Worm (Caenorhabditis elegans) whole organism, young adult: Measurements from ENCODE around the gene gpd-4.
A peak's percentile ranks its signal among the peaks of the same experiment; 100 is the strongest.

Experiments used
- B0035.1 ChIP-seq: sonication (generic microtip); optimal IDR thresholded peaks from 2 replicates; lab custom pipeline; 2016; ENCODE audit warnings: missing genetic modification characterization, mild to moderate bottlenecking, missing compliant biosample characterization, missing genotype, missing genetic modification reagents
- C06A6.2 ChIP-seq: fragments of 200-800 bp; sonication (Bioruptor generic); conservative IDR thresholded peaks from 2 replicates; pipeline ENCODE4 v1.3.6; 2022; ENCODE audit warnings: missing genetic modification characterization, missing compliant biosample characterization
- F10E7.11 ChIP-seq: sonication (generic microtip); optimal IDR thresholded peaks from 2 replicates; lab custom pipeline; 2017; ENCODE audit warnings: mild to moderate bottlenecking, missing genetic modification characterization, moderate library complexity, missing compliant biosample characterization
- F37B4.10 ChIP-seq: fragments of 200-800 bp; sonication (Bioruptor generic); IDR thresholded peaks from 2 replicates; pipeline ENCODE4 v1.3.6; 2022; ENCODE audit warnings: missing genetic modification characterization, missing compliant biosample characterization
- F57C9.4 ChIP-seq: sonication (generic microtip); optimal IDR thresholded peaks from 2 replicates; lab custom pipeline; 2017; ENCODE audit warnings: mild to moderate bottlenecking, missing genetic modification characterization, missing compliant biosample characterization
- K11D2.4 ChIP-seq: fragments of 200-800 bp; sonication (Bioruptor generic); IDR thresholded peaks from 2 replicates; pipeline ENCODE4 v1.3.6; 2022; ENCODE audit warnings: missing genetic modification reagents, missing genetic modification characterization, missing compliant biosample characterization
- K12H6.12 ChIP-seq: fragments of 200-800 bp; sonication (Bioruptor generic); optimal IDR thresholded peaks from 2 replicates; lab custom pipeline; 2018; ENCODE audit warnings: mild to moderate bottlenecking, missing genetic modification characterization, missing compliant biosample characterization
- T26A5.8 ChIP-seq: sonication (generic microtip); optimal IDR thresholded peaks from 2 replicates; lab custom pipeline; 2016; ENCODE audit warnings: missing genetic modification characterization, missing compliant biosample characterization
- attf-3 ChIP-seq: fragments of 200-800 bp; sonication (Bioruptor generic); conservative IDR thresholded peaks from 2 replicates; pipeline ENCODE4 v1.3.6; 2022; ENCODE audit warnings: missing genetic modification reagents, missing genetic modification characterization, missing compliant biosample characterization
- bed-1 ChIP-seq: fragments of 200-800 bp; sonication (Bioruptor generic); IDR thresholded peaks from 2 replicates; pipeline ENCODE4 v1.3.6; 2022; ENCODE audit warnings: missing genetic modification reagents, missing genetic modification characterization, missing compliant biosample characterization
- ccch-3 ChIP-seq: fragments of 200-800 bp; sonication (Bioruptor generic); optimal IDR thresholded peaks from 2 replicates; lab custom pipeline; 2018; ENCODE audit warnings: mild to moderate bottlenecking, missing genetic modification characterization, missing compliant biosample characterization
- ceh-100 ChIP-seq: fragments of 200-800 bp; sonication (Bioruptor generic); IDR thresholded peaks from 2 replicates; pipeline ENCODE4 v1.3.6; 2022; ENCODE audit warnings: missing genetic modification reagents, missing genetic modification characterization, missing compliant biosample characterization
- ceh-40 ChIP-seq: fragments of 200-800 bp; sonication (Bioruptor generic); IDR thresholded peaks from 2 replicates; pipeline ENCODE4 v1.3.6; 2022; ENCODE audit warnings: missing genetic modification characterization, missing compliant biosample characterization
- chd-7 ChIP-seq: sonication (generic microtip); optimal IDR thresholded peaks from 2 replicates; lab custom pipeline; 2016; ENCODE audit warnings: mild to moderate bottlenecking, missing genetic modification characterization, moderate library complexity, missing compliant biosample characterization
- dpff-1 ChIP-seq: sonication (generic microtip); optimal IDR thresholded peaks from 2 replicates; lab custom pipeline; 2017; ENCODE audit warnings: mild to moderate bottlenecking, missing genetic modification characterization, missing compliant biosample characterization
- ets-4 ChIP-seq: fragments of 200-800 bp; sonication (Bioruptor generic); optimal IDR thresholded peaks from 2 replicates; lab custom pipeline; 2018; ENCODE audit warnings: mild to moderate bottlenecking, missing genetic modification characterization, missing compliant biosample characterization
- hrde-1 ChIP-seq: sonication (generic microtip); optimal IDR thresholded peaks from 2 replicates; lab custom pipeline; 2016; ENCODE audit warnings: missing genetic modification characterization, mild to moderate bottlenecking, missing compliant biosample characterization, moderate library complexity, missing genotype, missing genetic modification reagents, borderline replicate concordance
- lag-1 ChIP-seq: fragments of 200-800 bp; sonication (Bioruptor generic); IDR thresholded peaks from 2 replicates; pipeline ENCODE4 v1.3.6; 2022; ENCODE audit warnings: missing genetic modification reagents, missing genetic modification characterization, missing compliant biosample characterization
- lin-26 ChIP-seq: fragments of 200-800 bp; sonication (Bioruptor generic); IDR thresholded peaks from 2 replicates; pipeline ENCODE4 v1.3.6; 2022; ENCODE audit warnings: missing genetic modification reagents, missing genetic modification characterization, missing compliant biosample characterization
- lin-35 ChIP-seq, 3 experiments: fragments of 150-350 bp in 2 of 3; sonication (generic microtip) in 1 of 3; optimal IDR thresholded peaks; 2 replicates each; lab custom pipeline; 2014 to 2018; ENCODE audit warnings: missing biosample characterization in 3 of 3, missing genetic modification characterization in 3 of 3, missing genetic modification reagents in 3 of 3
- lin-54 ChIP-seq: fragments of 200-800 bp; sonication (Bioruptor generic); optimal IDR thresholded peaks from 2 replicates; lab custom pipeline; 2018; ENCODE audit warnings: mild to moderate bottlenecking, missing genetic modification characterization, missing compliant biosample characterization
- lsl-1 ChIP-seq: fragments of 200-800 bp; sonication (Bioruptor generic); optimal IDR thresholded peaks from 2 replicates; lab custom pipeline; 2018; ENCODE audit warnings: mild to moderate bottlenecking, missing genetic modification characterization, moderate library complexity, missing compliant biosample characterization
- mel-28 ChIP-seq: sonication (generic microtip); optimal IDR thresholded peaks from 2 replicates; lab custom pipeline; 2016; ENCODE audit warnings: borderline replicate concordance, mild to moderate bottlenecking, missing genetic modification characterization, missing compliant biosample characterization
- nfya-1 ChIP-seq: sonication (generic microtip); optimal IDR thresholded peaks from 2 replicates; lab custom pipeline; 2017; ENCODE audit warnings: antibody characterized with exemption, missing compliant biosample characterization, missing genetic modification characterization, borderline replicate concordance; ENCODE audit not compliant: insufficient read depth
- nfya-2 ChIP-seq: fragments of 200-800 bp; sonication (Bioruptor generic); IDR thresholded peaks from 2 replicates; pipeline ENCODE4 v1.3.6; 2022; ENCODE audit warnings: missing genetic modification reagents, missing genetic modification characterization, missing compliant biosample characterization
- nhr-27 ChIP-seq: fragments of 200-800 bp; sonication (Bioruptor generic); optimal IDR thresholded peaks from 2 replicates; lab custom pipeline; 2018; ENCODE audit warnings: mild to moderate bottlenecking, missing genetic modification characterization, moderate library complexity, missing compliant biosample characterization
- nhr-80 ChIP-seq: sonication (generic microtip); optimal IDR thresholded peaks from 2 replicates; lab custom pipeline; 2016; ENCODE audit warnings: missing genetic modification characterization, missing compliant biosample characterization
- pbrm-1 ChIP-seq: fragments of 200-800 bp; sonication (Bioruptor generic); IDR thresholded peaks from 2 replicates; pipeline ENCODE4 v1.3.6; 2022; ENCODE audit warnings: missing genetic modification reagents, missing genetic modification characterization, missing compliant biosample characterization
- pha-4 ChIP-seq: fragments of 150-350 bp; sonication (generic microtip); optimal IDR thresholded peaks from 2 replicates; lab custom pipeline; 2014; ENCODE audit warnings: missing biosample characterization, missing genetic modification reagents, missing genetic modification characterization
- snpc-1.1 ChIP-seq: sonication (generic microtip); optimal IDR thresholded peaks from 2 replicates; lab custom pipeline; 2017; ENCODE audit warnings: missing genetic modification characterization, mild to moderate bottlenecking, missing compliant biosample characterization, antibody characterized with exemption, moderate library complexity, missing genotype, missing genetic modification reagents; ENCODE audit not compliant: insufficient read depth
- snpc-4 ChIP-seq, 5 experiments: fragments of 150-350 bp in 1 of 5; sonication (generic microtip) in 4 of 5; optimal IDR thresholded peaks; 2 replicates each; lab custom pipeline; 2014 to 2018; ENCODE audit warnings: missing genetic modification characterization in 5 of 5, missing biosample characterization in 3 of 5, antibody characterized with exemption in 2 of 5, mild to moderate bottlenecking in 2 of 5, missing compliant biosample characterization in 2 of 5, missing genotype in 2 of 5, moderate library complexity in 2 of 5, missing genetic modification reagents in 1 of 5
- sptf-2 ChIP-seq: fragments of 200-800 bp; sonication (Bioruptor generic); optimal IDR thresholded peaks from 2 replicates; lab custom pipeline; 2018; ENCODE audit warnings: mild to moderate bottlenecking, missing genetic modification characterization, missing compliant biosample characterization
- ztf-25 ChIP-seq: fragments of 200-800 bp; sonication (Bioruptor generic); IDR thresholded peaks from 2 replicates; pipeline ENCODE4 v1.3.6; 2022; ENCODE audit warnings: missing genetic modification reagents, missing genetic modification characterization, missing compliant biosample characterization

Gene gpd-4

DNA sequence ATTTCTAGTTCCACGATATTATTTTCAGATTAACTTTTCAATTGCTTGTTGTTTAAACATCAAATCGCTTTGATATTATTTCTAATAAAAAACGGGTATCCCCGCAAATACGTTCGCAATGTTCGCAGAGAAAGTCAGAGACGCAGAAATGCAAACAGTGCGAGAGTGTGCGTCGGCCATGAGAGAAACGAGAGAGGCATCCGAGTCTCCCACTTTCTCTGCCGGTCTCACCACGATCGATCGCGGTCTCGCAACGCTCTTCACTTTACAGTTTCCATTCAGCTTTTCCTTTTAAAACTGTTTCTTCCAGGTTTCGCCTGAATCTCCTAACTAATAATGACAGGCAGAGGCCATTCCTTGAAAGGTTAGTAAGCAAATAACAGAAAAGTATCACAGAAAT lies 3.3 kb downstream of the gpd-4 start, which contains the start of gene F33H1.4 (continued):
- TF ChIP-seq mel-28 (no peak), pbrm-1 (GFP tag; lab: Robert Waterston, UW) (peak; percentile 44; the same call in 1 of the 2 replicates), nfya-2 (GFP tag; lab: Robert Waterston, UW) (no peak), snpc-4 (GFP tag; optimal IDR thresholded peaks at IDR 0.05; lab: Kevin White, UChicago) (no peak), snpc-4 (tag; optimal IDR thresholded peaks at IDR 0.05; lab: Kevin White, UChicago) (peak in 1 of 4 experiments; percentile 6), F10E7.11 (no peak), K12H6.12 (tag; lab: Kevin White, UChicago) (no peak), lsl-1 (GFP tag; lab: Kevin White, UChicago) (peak; percentile 33), snpc-1.1 (tag; lab: Kevin White, UChicago) (no peak)

DNA sequence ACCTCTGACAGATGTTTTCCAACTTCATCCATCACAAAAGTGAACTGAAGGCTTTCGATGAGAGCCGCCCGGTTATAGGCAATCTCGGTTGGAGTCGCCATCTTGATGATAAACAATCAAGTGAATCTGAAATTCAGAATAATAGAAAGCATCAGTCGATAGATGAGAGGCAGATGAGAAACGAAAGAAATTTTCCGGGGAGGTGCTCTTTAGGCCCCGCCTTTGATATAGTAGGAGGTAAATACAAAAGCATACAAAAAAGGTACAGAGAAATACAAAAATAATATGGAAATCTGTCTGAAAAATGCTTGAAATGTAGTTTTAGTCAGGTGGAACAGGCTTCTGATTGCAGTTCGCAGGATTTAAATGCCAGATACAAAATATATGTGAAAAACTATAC lies 11.6 kb downstream of the gpd-4 start, which contains the start of gene srd-1:
Gene srd-1 (minus strand): TSS at position 101 of the 400 bp plus-strand sequence.
- no peak for TF ChIP-seq lin-54 (GFP tag; lab: Kevin White, UChicago)
- no peak for TF ChIP-seq lin-35 (GFP tag; optimal IDR thresholded peaks at IDR 0.05; lab: Kevin White, UChicago)
- no peak for TF ChIP-seq nfya-1 (tag; lab: Kevin White, UChicago)
- no peak for TF ChIP-seq sptf-2 (GFP tag; lab: Kevin White, UChicago)
- TF ChIP-seq ceh-100 (GFP tag; lab: Robert Waterston, UW), result no peak
- TF ChIP-seq T26A5.8 (tag; lab: Kevin White, UChicago), result no peak
- TF ChIP-seq chd-7 (tag; lab: Kevin White, UChicago), result no peak
- no peak for TF ChIP-seq C06A6.2 (GFP tag; lab: Robert Waterston, UW)
- no peak for TF ChIP-seq lin-26 (GFP tag; lab: Robert Waterston, UW)
- no peak for TF ChIP-seq nhr-27 (tag; lab: Kevin White, UChicago)
- no peak for TF ChIP-seq B0035.1 (tag; lab: Kevin White, UChicago)
- no peak for TF ChIP-seq K11D2.4 (GFP tag; lab: Robert Waterston, UW)
- TF ChIP-seq lag-1, result no peak
- no peak for TF ChIP-seq snpc-4 (GFP tag; optimal IDR thresholded peaks at IDR 0.05; lab: Kevin White, UChicago)
- TF ChIP-seq snpc-4 (tag; optimal IDR thresholded peaks at IDR 0.05; lab: Kevin White, UChicago), result no peak
- no peak for TF ChIP-seq dpff-1 (tag; lab: Kevin White, UChicago)

DNA sequence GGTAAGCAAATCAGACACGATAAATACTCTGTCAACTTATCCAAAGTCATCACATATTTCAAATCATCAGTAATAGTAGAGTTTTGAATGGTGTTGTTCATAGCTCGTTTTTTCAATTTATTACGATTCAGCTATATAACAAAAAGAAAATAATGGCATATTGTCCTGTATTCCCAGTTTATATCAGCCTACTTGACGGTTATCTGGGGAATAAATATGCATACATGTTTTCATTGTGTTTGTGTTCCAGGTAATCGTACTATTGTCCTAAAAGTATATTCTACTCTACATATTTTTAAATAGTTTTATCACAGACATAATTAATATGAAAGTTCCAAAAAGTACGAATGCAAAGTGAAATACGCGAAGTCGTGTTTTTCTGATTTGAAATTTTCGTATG lies 16.7 kb downstream of the gpd-4 start, which contains the start of gene srd-2:
Gene srd-2 (minus strand): TSS at position 101 of the 400 bp plus-strand sequence.
- TF ChIP-seq F37B4.10 (GFP tag; lab: Robert Waterston, UW) (no peak), ztf-25 (GFP tag; lab: Robert Waterston, UW) (no peak), pha-4 (tag; lab: Kevin White, UChicago) (no peak)

DNA sequence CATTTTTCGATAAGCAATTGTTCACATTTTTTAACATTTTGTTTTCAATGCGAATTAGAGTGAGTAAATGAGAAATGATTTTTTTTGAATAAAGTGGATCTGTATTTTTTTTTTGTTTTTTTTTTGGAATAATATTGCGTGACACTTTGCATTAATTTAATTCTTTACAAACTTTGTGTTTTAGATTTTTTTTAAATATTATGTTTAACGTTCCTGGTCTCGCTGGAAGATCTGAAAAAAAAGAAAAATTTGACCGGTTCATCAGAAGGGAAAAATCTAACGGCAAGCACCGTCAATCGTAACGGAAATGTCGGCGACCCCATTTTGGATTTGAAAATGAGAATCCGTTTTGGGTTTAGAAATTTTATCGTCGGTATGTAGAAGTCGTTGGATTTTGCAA lies 18.3 kb downstream of the gpd-4 start, which contains the start of gene cdc-25.4:
Gene cdc-25.4 (minus strand): TSS at position 101 of the 400 bp plus-strand sequence.
- TF ChIP-seq dpff-1 (tag; lab: Kevin White, UChicago), result no peak
- TF ChIP-seq nfya-1 (tag; lab: Kevin White, UChicago), result no peak
- TF ChIP-seq snpc-4 (GFP tag; optimal IDR thresholded peaks at IDR 0.05; lab: Kevin White, UChicago), result no peak
- TF ChIP-seq snpc-4 (tag; optimal IDR thresholded peaks at IDR 0.05; lab: Kevin White, UChicago), result no peak
- no peak for TF ChIP-seq attf-3 (GFP tag; lab: Robert Waterston, UW)
- no peak for TF ChIP-seq ets-4 (GFP tag; lab: Kevin White, UChicago)
- no peak for TF ChIP-seq hrde-1 (tag; lab: Kevin White, UChicago)
- TF ChIP-seq nhr-80, result no peak
- no peak for TF ChIP-seq ceh-40 (GFP tag; lab: Robert Waterston, UW)
- no peak for TF ChIP-seq B0035.1 (tag; lab: Kevin White, UChicago)
- TF ChIP-seq bed-1 (GFP tag; lab: Robert Waterston, UW), result no peak
- no peak for TF ChIP-seq ccch-3
- no peak for TF ChIP-seq lin-35 (GFP tag; optimal IDR thresholded peaks at IDR 0.05; lab: Kevin White, UChicago)
- TF ChIP-seq F57C9.4 (tag; lab: Kevin White, UChicago), result no peak
